Fruit fly (Drosophila melanogaster) whole organism, embryonic: Measurements from ENCODE around the gene sa.

Experiments
- BtbVII ChIP-seq: fragments of 200-800 bp; sonication (Bioruptor generic); optimal IDR thresholded peaks from 3 replicates; lab custom pipeline; 2017; ENCODE audit warnings: missing biosample characterization, mild to moderate bottlenecking, missing genetic modification characterization
- CG11695 ChIP-seq: fragments of 200-800 bp; sonication (Bioruptor generic); IDR thresholded peaks from 3 replicates; pipeline ENCODE4 v1.3.6; 2022; ENCODE audit warnings: missing biosample characterization, missing genetic modification characterization
- CG11696 ChIP-seq: fragments of 200-800 bp; sonication (Bioruptor generic); IDR thresholded peaks from 2 replicates; pipeline ENCODE4 v1.3.6; 2022; ENCODE audit warnings: missing biosample characterization, missing genetic modification characterization
- CG12391 ChIP-seq: fragments of 200-800 bp; sonication (Bioruptor generic); optimal IDR thresholded peaks from 3 replicates; lab custom pipeline; 2018; ENCODE audit warnings: missing biosample characterization, mild to moderate bottlenecking, missing genetic modification characterization, moderate library complexity
- CG1529 ChIP-seq: fragments of 200-800 bp; sonication (Bioruptor generic); optimal IDR thresholded peaks from 3 replicates; lab custom pipeline; 2018; ENCODE audit warnings: missing biosample characterization, missing genetic modification characterization
- CG15514 ChIP-seq: fragments of 200-800 bp; sonication (Bioruptor generic); optimal IDR thresholded peaks from 3 replicates; lab custom pipeline; 2017; ENCODE audit warnings: missing biosample characterization, missing genetic modification characterization, mild to moderate bottlenecking, moderate library complexity, missing genetic modification reagents
- CG16815 ChIP-seq: fragments of 200-800 bp; sonication (Bioruptor generic); optimal IDR thresholded peaks from 3 replicates; lab custom pipeline; 2017; ENCODE audit warnings: missing biosample characterization, mild to moderate bottlenecking, missing genetic modification characterization
- CG17802 ChIP-seq: fragments of 200-800 bp; sonication (Bioruptor generic); optimal IDR thresholded peaks from 2 replicates; lab custom pipeline; 2018; ENCODE audit warnings: missing biosample characterization, mild to moderate bottlenecking, missing genetic modification characterization, moderate library complexity
- CG17912 ChIP-seq: fragments of 200-800 bp; sonication (Bioruptor generic); optimal IDR thresholded peaks from 2 replicates; lab custom pipeline; 2018; ENCODE audit warnings: missing biosample characterization, mild to moderate bottlenecking, missing genetic modification characterization
- CG32772 ChIP-seq: fragments of 200-800 bp; sonication (Bioruptor generic); IDR thresholded peaks from 2 replicates; pipeline ENCODE4 v1.3.6; 2022; ENCODE audit warnings: missing biosample characterization, missing genetic modification characterization
- CG3281 ChIP-seq: fragments of 200-800 bp; sonication (Bioruptor generic); optimal IDR thresholded peaks from 3 replicates; lab custom pipeline; 2017; ENCODE audit warnings: missing biosample characterization, mild to moderate bottlenecking, missing genetic modification characterization
- CG34376 ChIP-seq: fragments of 200-800 bp; sonication (Bioruptor generic); optimal IDR thresholded peaks from 2 replicates; lab custom pipeline; 2018; ENCODE audit warnings: missing biosample characterization, mild to moderate bottlenecking, missing genetic modification characterization
- CG4360 ChIP-seq: fragments of 200-800 bp; sonication (Bioruptor generic); IDR thresholded peaks from 2 replicates; pipeline ENCODE4 v1.3.6; 2022; ENCODE audit warnings: missing biosample characterization, missing genetic modification characterization
- CG4424 ChIP-seq: fragments of 200-800 bp; sonication (Bioruptor generic); optimal IDR thresholded peaks from 3 replicates; lab custom pipeline; 2016; ENCODE audit warnings: missing biosample characterization, missing genetic modification characterization
- CG6813 ChIP-seq: fragments of 200-800 bp; sonication (Bioruptor generic); optimal IDR thresholded peaks from 2 replicates; lab custom pipeline; 2017; ENCODE audit warnings: missing biosample characterization, missing genetic modification characterization, mild to moderate bottlenecking, moderate library complexity, missing genetic modification reagents
- CG7745 ChIP-seq: fragments of 200-800 bp; sonication (Bioruptor generic); optimal IDR thresholded peaks from 2 replicates; lab custom pipeline; 2018; ENCODE audit warnings: missing biosample characterization, mild to moderate bottlenecking, missing genetic modification characterization, moderate library complexity
- CG7963 ChIP-seq: fragments of 200-800 bp; sonication (Bioruptor generic); IDR thresholded peaks from 3 replicates; pipeline ENCODE4 v1.3.6; 2022; ENCODE audit warnings: missing biosample characterization, missing genetic modification characterization; ENCODE audit not compliant: partially characterized antibody
- CG8359 ChIP-seq: fragments of 200-800 bp; sonication (Bioruptor generic); optimal IDR thresholded peaks from 2 replicates; lab custom pipeline; 2017; ENCODE audit warnings: missing biosample characterization, mild to moderate bottlenecking, missing genetic modification characterization, borderline replicate concordance
- Camta ChIP-seq: fragments of 200-800 bp; sonication (Bioruptor generic); optimal IDR thresholded peaks from 2 replicates; lab custom pipeline; 2016; ENCODE audit warnings: missing biosample characterization, missing genetic modification characterization
- D19B ChIP-seq: fragments of 200-800 bp; sonication (Bioruptor generic); optimal IDR thresholded peaks from 2 replicates; lab custom pipeline; 2017; ENCODE audit warnings: missing biosample characterization, mild to moderate bottlenecking, missing genetic modification characterization
- Dek ChIP-seq: fragments of 200-800 bp; sonication (Bioruptor generic); optimal IDR thresholded peaks from 3 replicates; lab custom pipeline; 2019; ENCODE audit warnings: missing biosample characterization, mild to moderate bottlenecking, missing genetic modification characterization, moderate library complexity
- Dip2 ChIP-seq: fragments of 200-800 bp; sonication (Bioruptor generic); IDR thresholded peaks from 2 replicates; pipeline ENCODE4 v1.3.6; 2022; ENCODE audit warnings: missing biosample characterization, missing genetic modification characterization
- Dip3 ChIP-seq: fragments of 200-800 bp; sonication (Bioruptor generic); optimal IDR thresholded peaks from 3 replicates; lab custom pipeline; 2016; ENCODE audit warnings: missing biosample characterization, missing genetic modification characterization
- Doc3 ChIP-seq: fragments of 200-800 bp; sonication (Bioruptor generic); IDR thresholded peaks from 3 replicates; pipeline ENCODE4 v1.3.6; 2022; ENCODE audit warnings: missing biosample characterization, missing genetic modification characterization; ENCODE audit not compliant: partially characterized antibody
- Dref ChIP-seq: fragments of 200-800 bp; sonication (Bioruptor generic); IDR thresholded peaks from 2 replicates; pipeline ENCODE4 v1.3.6; 2022; ENCODE audit warnings: missing biosample characterization, missing genetic modification characterization
- Jarid2 ChIP-seq: fragments of 200-800 bp; sonication (Bioruptor generic); optimal IDR thresholded peaks from 3 replicates; lab custom pipeline; 2017; ENCODE audit warnings: mild to moderate bottlenecking, missing biosample characterization, missing genetic modification reagents, missing genetic modification characterization
- Med ChIP-seq: fragments of 200-800 bp; sonication (Bioruptor generic); peaks from one replicate; lab custom pipeline; 2016; ENCODE audit warnings: missing biosample characterization, missing genetic modification characterization, mild to moderate bottlenecking, inconsistent platforms, moderate library complexity
- Neu2 ChIP-seq: fragments of 200-800 bp; sonication (Bioruptor generic); optimal IDR thresholded peaks from 3 replicates; lab custom pipeline; 2016; ENCODE audit warnings: missing biosample characterization, missing genetic modification characterization, borderline replicate concordance
- Nf-YC ChIP-seq: fragments of 200-800 bp; optimal IDR thresholded peaks from 3 replicates; lab custom pipeline; 2019; ENCODE audit warnings: missing biosample characterization, mild to moderate bottlenecking, missing genetic modification characterization, moderate library complexity
- NfI ChIP-seq: fragments of 200-800 bp; sonication (Bioruptor generic); optimal IDR thresholded peaks from 3 replicates; lab custom pipeline; 2018; ENCODE audit warnings: missing biosample characterization, mild to moderate bottlenecking, missing genetic modification characterization, moderate library complexity
- Oli ChIP-seq: fragments of 200-800 bp; sonication (Bioruptor generic); optimal IDR thresholded peaks from 2 replicates; lab custom pipeline; 2018; ENCODE audit warnings: missing biosample characterization, mild to moderate bottlenecking, missing genetic modification characterization, moderate library complexity
- aop ChIP-seq: fragments of 200-800 bp; sonication (Bioruptor generic); IDR thresholded peaks from 2 replicates; pipeline ENCODE4 v1.3.6; 2022; ENCODE audit warnings: missing biosample characterization, missing genetic modification characterization
- ase ChIP-seq: fragments of 200-800 bp; sonication (Bioruptor generic); IDR thresholded peaks from 3 replicates; pipeline ENCODE4 v1.3.6; 2022; ENCODE audit warnings: missing biosample characterization, missing genetic modification characterization
- dati ChIP-seq: fragments of 200-800 bp; sonication (Bioruptor generic); IDR thresholded peaks from 2 replicates; pipeline ENCODE4 v1.3.6; 2022; ENCODE audit warnings: missing biosample characterization, missing genetic modification characterization
- dysf ChIP-seq: fragments of 200-800 bp; sonication (Bioruptor generic); IDR thresholded peaks from 3 replicates; pipeline ENCODE4 v1.3.6; 2022; ENCODE audit warnings: missing biosample characterization, missing genetic modification characterization
- exex ChIP-seq: fragments of 200-800 bp; sonication (Bioruptor generic); optimal IDR thresholded peaks from 4 replicates; lab custom pipeline; 2018; ENCODE audit warnings: missing biosample characterization, mild to moderate bottlenecking, missing genetic modification characterization, moderate library complexity
- fd64A ChIP-seq: fragments of 200-800 bp; sonication (Bioruptor generic); optimal IDR thresholded peaks from 3 replicates; lab custom pipeline; 2018; ENCODE audit warnings: missing biosample characterization, mild to moderate bottlenecking, missing genetic modification characterization
- fu2 ChIP-seq: fragments of 200-800 bp; sonication (Bioruptor generic); optimal IDR thresholded peaks from 2 replicates; lab custom pipeline; 2016; ENCODE audit warnings: missing biosample characterization, missing genetic modification characterization
- ham ChIP-seq: fragments of 200-800 bp; sonication (Bioruptor generic); IDR thresholded peaks from 2 replicates; pipeline ENCODE4 v1.3.6; 2022; ENCODE audit warnings: missing biosample characterization, missing genetic modification characterization
- hbn ChIP-seq: fragments of 200-800 bp; sonication (Bioruptor generic); IDR thresholded peaks from 2 replicates; pipeline ENCODE4 v1.3.6; 2022; ENCODE audit warnings: missing biosample characterization, missing genetic modification characterization; ENCODE audit not compliant: partially characterized antibody
- ind ChIP-seq: fragments of 200-800 bp; sonication (Bioruptor generic); optimal IDR thresholded peaks from 3 replicates; lab custom pipeline; 2016; ENCODE audit warnings: missing biosample characterization, missing genetic modification characterization
- insv ChIP-seq, 2 experiments: fragments of 200-800 bp; sonication (Bioruptor generic); optimal IDR thresholded peaks; 3 replicates each; lab custom pipeline; 2016 to 2018; ENCODE audit warnings: missing biosample characterization in 2 of 2, missing genetic modification characterization in 2 of 2
- inv ChIP-seq: fragments of 200-800 bp; sonication (Bioruptor generic); IDR thresholded peaks from 2 replicates; pipeline ENCODE4 v1.3.6; 2022; ENCODE audit warnings: missing biosample characterization, missing genetic modification characterization; ENCODE audit not compliant: partially characterized antibody
- luna ChIP-seq: fragments of 200-800 bp; sonication (Bioruptor generic); optimal IDR thresholded peaks from 2 replicates; lab custom pipeline; 2016; ENCODE audit warnings: missing biosample characterization, missing genetic modification characterization
- maf-S ChIP-seq: fragments of 200-800 bp; sonication (Bioruptor generic); optimal IDR thresholded peaks from 2 replicates; lab custom pipeline; 2016; ENCODE audit warnings: missing biosample characterization, missing genetic modification characterization
- nerfin-2 ChIP-seq: fragments of 200-800 bp; sonication (Bioruptor generic); IDR thresholded peaks from 2 replicates; pipeline ENCODE4 v1.3.6; 2022; ENCODE audit warnings: missing biosample characterization, missing genetic modification characterization; ENCODE audit not compliant: partially characterized antibody
- pita ChIP-seq: fragments of 200-800 bp; sonication (Bioruptor generic); optimal IDR thresholded peaks from 2 replicates; lab custom pipeline; 2017; ENCODE audit warnings: missing biosample characterization, mild to moderate bottlenecking, missing genetic modification characterization
- pum ChIP-seq: fragments of 200-800 bp; sonication (Bioruptor generic); optimal IDR thresholded peaks from 2 replicates; lab custom pipeline; 2016; ENCODE audit warnings: missing biosample characterization, missing genetic modification characterization
- slbo ChIP-seq: fragments of 200-800 bp; sonication (Bioruptor generic); IDR thresholded peaks from 2 replicates; pipeline ENCODE4 v1.3.6; 2022; ENCODE audit warnings: missing biosample characterization, missing genetic modification characterization
- sna ChIP-seq: fragments of 200-800 bp; sonication (Bioruptor generic); IDR thresholded peaks from 2 replicates; pipeline ENCODE4 v1.3.6; 2022; ENCODE audit warnings: missing biosample characterization, missing genetic modification characterization; ENCODE audit not compliant: partially characterized antibody

sa gene

dm6 chr3L:21453623-21454022 is 47.1 kb upstream of the sa start (continued):
- TF ChIP-seq CG12391 (tag; lab: Kevin White, UChicago) = peak; percentile 75
- no peak for TF ChIP-seq inv
- no peak for TF ChIP-seq hbn
- TF ChIP-seq slbo = 0 out of 2 replicates have a peak, but pooled peaks have one; percentile 35
- peak; percentile 55 for TF ChIP-seq Oli (tag; lab: Kevin White, UChicago)
- 0 out of 3 replicates have a peak, but pooled peaks have one; percentile 8 for TF ChIP-seq dysf (GFP tag; lab: Robert Waterston, UW)
- TF ChIP-seq dati (GFP tag; lab: Robert Waterston, UW) = no peak
- peak; percentile 66 for TF ChIP-seq CG6813 (GFP tag; lab: Kevin White, UChicago)
- no peak for TF ChIP-seq Dip3 (GFP tag; lab: Kevin White, UChicago)
- no peak for TF ChIP-seq CG34376 (GFP tag; lab: Kevin White, UChicago)
- TF ChIP-seq Dek (tag; lab: Kevin White, UChicago) = no peak
- TF ChIP-seq fd64A (GFP tag; lab: Kevin White, UChicago) = peak; percentile 20
- TF ChIP-seq Neu2 (GFP tag; lab: Kevin White, UChicago) = no peak
- TF ChIP-seq sna (GFP tag; lab: Robert Waterston, UW) = no peak
- TF ChIP-seq CG1529 = peak; percentile 28
- no peak for TF ChIP-seq insv (GFP tag; optimal IDR thresholded peaks at IDR 0.05; lab: Kevin White, UChicago)
- TF ChIP-seq Med (GFP tag; lab: Kevin White, UChicago) = peak; percentile 86
- TF ChIP-seq nerfin-2 (GFP tag; lab: Robert Waterston, UW) = no peak
- peak; percentile 75 for TF ChIP-seq CG4424
- TF ChIP-seq CG7963 (GFP tag; lab: Robert Waterston, UW) = no peak
- TF ChIP-seq Dip2 (GFP tag; lab: Robert Waterston, UW) = no peak
- no peak for TF ChIP-seq pita (GFP tag; lab: Kevin White, UChicago)
- peak; percentile 56 for TF ChIP-seq pum (GFP tag; lab: Kevin White, UChicago)
- no peak for TF ChIP-seq CG4360 (GFP tag; lab: Robert Waterston, UW)
- TF ChIP-seq CG16815 (GFP tag; lab: Kevin White, UChicago) = peak; percentile 70
- TF ChIP-seq ham (GFP tag; lab: Robert Waterston, UW) = no peak
- TF ChIP-seq NfI = no peak
- no peak for TF ChIP-seq exex (tag; lab: Kevin White, UChicago)
- TF ChIP-seq Doc3 (GFP tag; lab: Robert Waterston, UW) = no peak
- TF ChIP-seq CG17802 (tag; lab: Kevin White, UChicago) = no peak
- TF ChIP-seq CG17912 (GFP tag; lab: Kevin White, UChicago) = no peak
- TF ChIP-seq CG11696 (GFP tag; lab: Robert Waterston, UW) = no peak
- peak; percentile 11 for TF ChIP-seq ind (GFP tag; lab: Kevin White, UChicago)
- no peak for TF ChIP-seq CG11695 (GFP tag; lab: Robert Waterston, UW)
- no peak for TF ChIP-seq luna
- TF ChIP-seq fu2 (GFP tag; lab: Kevin White, UChicago) = no peak
- TF ChIP-seq Camta = peak; percentile 9
- no peak for TF ChIP-seq ase (GFP tag; lab: Robert Waterston, UW)
- no peak for TF ChIP-seq Dref (GFP tag; lab: Robert Waterston, UW)
- TF ChIP-seq CG15514 (GFP tag; lab: Kevin White, UChicago) = no peak
- TF ChIP-seq Jarid2 = no peak
- no peak for TF ChIP-seq aop (GFP tag; lab: Robert Waterston, UW)
- no peak for TF ChIP-seq maf-S (GFP tag; lab: Kevin White, UChicago)
- peak; percentile 23; the same call in 1 of the 2 replicates for TF ChIP-seq CG32772
- TF ChIP-seq CG3281 (GFP tag; lab: Kevin White, UChicago) = no peak
- peak; percentile 21 for TF ChIP-seq CG7745
- TF ChIP-seq Nf-YC (tag; lab: Kevin White, UChicago) = no peak
- TF ChIP-seq BtbVII = no peak
- peak; percentile 29 for TF ChIP-seq CG8359 (GFP tag; lab: Kevin White, UChicago)
- TF ChIP-seq D19B (GFP tag; lab: Kevin White, UChicago) = no peak
